Fruit fly (Drosophila melanogaster) whole organism, embryonic: ENCODE data around the gene ATPsynO.

Experiments
- CG10462 ChIP-seq: fragments of 200-800 bp; sonication (Bioruptor generic); optimal IDR thresholded peaks from 2 replicates; lab custom pipeline; 2016; ENCODE audit warnings: missing biosample characterization, missing genetic modification characterization
- CG10654 ChIP-seq: fragments of 200-800 bp; sonication (Bioruptor generic); optimal IDR thresholded peaks from 2 replicates; lab custom pipeline; 2016; ENCODE audit warnings: missing biosample characterization, missing genetic modification characterization
- CG12299 ChIP-seq: fragments of 200-800 bp; sonication (Bioruptor generic); optimal IDR thresholded peaks from 2 replicates; lab custom pipeline; 2018; ENCODE audit warnings: missing biosample characterization, mild to moderate bottlenecking, missing genetic modification characterization
- CG13123 ChIP-seq: fragments of 200-800 bp; sonication (Bioruptor generic); optimal IDR thresholded peaks from 2 replicates; lab custom pipeline; 2016; ENCODE audit warnings: missing biosample characterization, missing genetic modification characterization
- CG15269 ChIP-seq: fragments of 200-800 bp; sonication (Bioruptor generic); optimal IDR thresholded peaks from 2 replicates; lab custom pipeline; 2018; ENCODE audit warnings: missing biosample characterization, mild to moderate bottlenecking, missing genetic modification characterization, moderate library complexity
- CG3995 ChIP-seq: fragments of 200-800 bp; sonication (Bioruptor generic); optimal IDR thresholded peaks from 3 replicates; lab custom pipeline; 2016; ENCODE audit warnings: missing biosample characterization, missing genetic modification characterization
- Chrac-16 ChIP-seq: fragments of 200-800 bp; sonication (Bioruptor generic); optimal IDR thresholded peaks from 3 replicates; lab custom pipeline; 2016; ENCODE audit warnings: missing biosample characterization, missing genetic modification characterization
- ac ChIP-seq: fragments of 200-800 bp; sonication (Bioruptor generic); optimal IDR thresholded peaks from 3 replicates; lab custom pipeline; 2017; ENCODE audit warnings: missing biosample characterization, mild to moderate bottlenecking, missing genetic modification characterization
- mld ChIP-seq: fragments of 200-800 bp; sonication (Bioruptor generic); IDR thresholded peaks from 3 replicates; pipeline ENCODE4 v1.3.6; 2022; ENCODE audit warnings: missing biosample characterization, missing genetic modification characterization; ENCODE audit not compliant: partially characterized antibody
- usp ChIP-seq: fragments of >200 bp; optimal IDR thresholded peaks from 2 replicates; lab custom pipeline; 2017; ENCODE audit warnings: missing biosample characterization, missing genetic modification characterization

- no peak for TF ChIP-seq CG3995 (GFP tag; lab: Kevin White, UChicago)
- no peak for TF ChIP-seq usp
- TF ChIP-seq CG15269 (tag; lab: Kevin White, UChicago), result no peak
- TF ChIP-seq ac (GFP tag; lab: Kevin White, UChicago), result no peak
- TF ChIP-seq CG13123, result no peak
- TF ChIP-seq CG10654 (GFP tag; lab: Kevin White, UChicago), result no peak
- no peak for TF ChIP-seq Chrac-16 (GFP tag; lab: Kevin White, UChicago)
- no peak for TF ChIP-seq CG10462 (GFP tag; lab: Kevin White, UChicago)
- TF ChIP-seq mld (GFP tag; lab: Robert Waterston, UW), result no peak
- no peak for TF ChIP-seq CG12299
Measured at dm6 chr3R:15230285-15230684, 35.1 kb upstream of the ATPsynO start, which contains the start of gene CG34316.
